Worm (Caenorhabditis elegans): ENCODE results near the gene let-756.

The let-756 gene

ce11 chrIII:6431766-6432228, 24.9 kb downstream of the let-756 start, which contains the start of the genes mrps-17 and txdc-9 (continued):
- no peak for TF ChIP-seq ceh-82 (tag; optimal IDR thresholded peaks at IDR 0.05)
- no peak for TF ChIP-seq nhr-237 (tag; optimal IDR thresholded peaks at IDR 0.05)
- no peak for TF ChIP-seq gei-8 (GFP tag; optimal IDR thresholded peaks at IDR 0.05)
- TF ChIP-seq ama-1 (optimal IDR thresholded peaks at IDR 0.05): no peak
- no peak for TF ChIP-seq jun-1 (tag; optimal IDR thresholded peaks at IDR 0.05)
- TF ChIP-seq ceh-32 (tag; optimal IDR thresholded peaks at IDR 0.05; ENCODE audit: poor library complexity): no peak
- no peak for TF ChIP-seq unc-39 (tag; optimal IDR thresholded peaks at IDR 0.05)
- TF ChIP-seq ces-1 (GFP tag; optimal IDR thresholded peaks at IDR 0.05): peak; percentile 63
- TF ChIP-seq zip-11 (GFP tag; IDR thresholded peaks at IDR 0.05): no peak
- no peak for TF ChIP-seq ZK546.5 (tag; optimal IDR thresholded peaks at IDR 0.05)
- peak; percentile 17 to 92 for TF ChIP-seq lsy-2 (tag; optimal IDR thresholded peaks at IDR 0.05)
- no peak for TF ChIP-seq Y105C5A.15 (GFP tag; IDR thresholded peaks at IDR 0.05)
- TF ChIP-seq dmd-8 (GFP tag; IDR thresholded peaks at IDR 0.05): no peak
- peak; percentile 93 for TF ChIP-seq lin-38 (GFP tag; IDR thresholded peaks at IDR 0.05)
- no peak for TF ChIP-seq daf-8 (GFP tag; IDR thresholded peaks at IDR 0.05)
- no peak for TF ChIP-seq nhr-111 (GFP tag; optimal IDR thresholded peaks at IDR 0.05)
- no peak for TF ChIP-seq R02D3.7 (tag; optimal IDR thresholded peaks at IDR 0.05)
- TF ChIP-seq dve-1 (tag; optimal IDR thresholded peaks at IDR 0.05; ENCODE audit: insufficient read depth): peak; percentile 71
- TF ChIP-seq F26F4.8 (GFP tag; conservative IDR thresholded peaks at IDR 0.05): no peak
- no peak for TF ChIP-seq madf-5 (GFP tag; IDR thresholded peaks at IDR 0.05)
- TF ChIP-seq cey-2 (tag; optimal IDR thresholded peaks at IDR 0.05; ENCODE audit: borderline replicate concordance, insufficient read depth): no peak
- TF ChIP-seq rbr-2 (tag; optimal IDR thresholded peaks at IDR 0.05): peak; percentile 73
- TF ChIP-seq vab-7 (GFP tag; IDR thresholded peaks at IDR 0.05): no peak
- TF ChIP-seq saeg-2 (GFP tag; IDR thresholded peaks at IDR 0.05): no peak
- no peak for TF ChIP-seq egl-43 (GFP tag; IDR thresholded peaks at IDR 0.05)
- TF ChIP-seq mxl-2 (GFP tag; conservative IDR thresholded peaks at IDR 0.05): no peak
- no peak for TF ChIP-seq pha-4 (GFP tag; IDR thresholded peaks at IDR 0.05)
- TF ChIP-seq pha-4 (tag; optimal IDR thresholded peaks at IDR 0.05): peak; percentile 58
- no peak for TF ChIP-seq hlh-30 (tag; optimal IDR thresholded peaks at IDR 0.05; ENCODE audit: insufficient read depth)
- TF ChIP-seq F10B5.3 (tag; optimal IDR thresholded peaks at IDR 0.05): no peak
- TF ChIP-seq snpc-4 (tag; optimal IDR thresholded peaks at IDR 0.05): no peak
- no peak for TF ChIP-seq sdz-12 (GFP tag; optimal IDR thresholded peaks at IDR 0.05)
- TF ChIP-seq set-16 (GFP tag; IDR thresholded peaks at IDR 0.05): no peak
- no peak for TF ChIP-seq spr-3 (GFP tag; optimal IDR thresholded peaks at IDR 0.05)
- peak; percentile 56 for TF ChIP-seq nhr-77 (tag; optimal IDR thresholded peaks at IDR 0.05)
- no peak for TF ChIP-seq zfp-3 (GFP tag; conservative IDR thresholded peaks at IDR 0.05)
- no peak for TF ChIP-seq ceh-28 (tag; optimal IDR thresholded peaks at IDR 0.05)
- TF ChIP-seq aha-1 (tag): peak; percentile 90
- no peak for TF ChIP-seq attf-4 (tag; optimal IDR thresholded peaks at IDR 0.05)
- no peak for TF ChIP-seq aly-2 (tag; optimal IDR thresholded peaks at IDR 0.05)
- TF ChIP-seq ZK337.2 (GFP tag; IDR thresholded peaks at IDR 0.05): no peak
- peak; percentile 61 for TF ChIP-seq hmg-1.1 (GFP tag; IDR thresholded peaks at IDR 0.05)
- TF ChIP-seq mdt-29 (GFP tag; IDR thresholded peaks at IDR 0.05): no peak
- no peak for TF ChIP-seq lin-39 (tag; optimal IDR thresholded peaks at IDR 0.05)
- no peak for TF ChIP-seq mxl-3 (GFP tag; optimal IDR thresholded peaks at IDR 0.05)
- TF ChIP-seq snpc-1.2 (GFP tag; IDR thresholded peaks at IDR 0.05): no peak
- no peak for TF ChIP-seq nhr-102 (tag; optimal IDR thresholded peaks at IDR 0.05)
- TF ChIP-seq madf-9 (GFP tag; conservative IDR thresholded peaks at IDR 0.05): no peak
- no peak for TF ChIP-seq T26A8.4 (GFP tag; IDR thresholded peaks at IDR 0.05)
- TF ChIP-seq nhr-11 (tag; optimal IDR thresholded peaks at IDR 0.05): no peak
- no peak for TF ChIP-seq ceh-62 (tag; optimal IDR thresholded peaks at IDR 0.05)
- TF ChIP-seq mes-2 (tag; optimal IDR thresholded peaks at IDR 0.05; ENCODE audit: poor library complexity, severe bottlenecking): peak; percentile 89
